Worm (Caenorhabditis elegans) whole organism, L2 larva: Measurements from ENCODE around the gene viro-2.

ENCODE experiments used
- C34F6.9 ChIP-seq: fragments of 150-350 bp; optimal IDR thresholded peaks from 2 replicates; lab custom pipeline; 2014; ENCODE audit warnings: missing biosample characterization, missing genetic modification characterization
- Y55F3AM.14 ChIP-seq: fragments of 200-800 bp; sonication (Bioruptor generic); optimal IDR thresholded peaks from 2 replicates; lab custom pipeline; 2018; ENCODE audit warnings: mild to moderate bottlenecking, missing genetic modification characterization, missing compliant biosample characterization
- ZK546.5 ChIP-seq: sonication (generic microtip); optimal IDR thresholded peaks from 2 replicates; lab custom pipeline; 2017; ENCODE audit warnings: missing biosample characterization, missing genetic modification characterization
- alr-1 ChIP-seq: fragments of 150-350 bp; optimal IDR thresholded peaks from 2 replicates; lab custom pipeline; 2014; ENCODE audit warnings: missing biosample characterization, missing genetic modification characterization
- ama-1 ChIP-seq: fragments of 150-350 bp; optimal IDR thresholded peaks from 2 replicates; lab custom pipeline; 2018; ENCODE audit warnings: inconsistent platforms
- blmp-1 ChIP-seq: sonication (generic microtip); optimal IDR thresholded peaks from 2 replicates; lab custom pipeline; 2017; ENCODE audit warnings: missing genetic modification characterization, mild to moderate bottlenecking, missing compliant biosample characterization, antibody characterized with exemption, moderate library complexity; ENCODE audit not compliant: insufficient read depth
- crh-2 ChIP-seq: sonication (generic microtip); optimal IDR thresholded peaks from 2 replicates; lab custom pipeline; 2017; ENCODE audit warnings: missing biosample characterization, missing genetic modification characterization
- dmd-4 ChIP-seq: sonication (generic microtip); optimal IDR thresholded peaks from 2 replicates; lab custom pipeline; 2017; ENCODE audit warnings: missing biosample characterization, missing genetic modification characterization
- elt-1 ChIP-seq: fragments of 150-350 bp; optimal IDR thresholded peaks from 2 replicates; lab custom pipeline; 2014; ENCODE audit warnings: missing biosample characterization, missing genetic modification characterization
- fos-1 ChIP-seq: fragments of 150-350 bp; optimal IDR thresholded peaks from 2 replicates; lab custom pipeline; 2014; ENCODE audit warnings: missing biosample characterization, missing genetic modification characterization
- gmeb-1 ChIP-seq: fragments of 150-350 bp; optimal IDR thresholded peaks from 2 replicates; lab custom pipeline; 2014; ENCODE audit warnings: missing biosample characterization, missing genetic modification characterization
- lin-13 ChIP-seq: fragments of 150-350 bp; optimal IDR thresholded peaks from 2 replicates; lab custom pipeline; 2014; ENCODE audit warnings: missing biosample characterization, missing genetic modification reagents, missing genetic modification characterization
- lin-39 ChIP-seq: fragments of 150-350 bp; optimal IDR thresholded peaks from 2 replicates; lab custom pipeline; 2014; ENCODE audit warnings: missing biosample characterization, missing genetic modification reagents, missing genetic modification characterization
- lsy-2 ChIP-seq, 2 experiments: fragments of 150-350 bp in 1 of 2; sonication (generic microtip) in 1 of 2; optimal IDR thresholded peaks; 2 replicates each; lab custom pipeline; 2014 to 2017; ENCODE audit warnings: missing biosample characterization in 2 of 2, missing genetic modification characterization in 2 of 2
- mab-5 ChIP-seq: fragments of 150-350 bp; optimal IDR thresholded peaks from 2 replicates; lab custom pipeline; 2014; ENCODE audit warnings: missing biosample characterization, missing genetic modification characterization
- mbf-1 ChIP-seq: sonication (generic microtip); optimal IDR thresholded peaks from 2 replicates; lab custom pipeline; 2017; ENCODE audit warnings: missing biosample characterization, missing genetic modification characterization
- nhr-12 ChIP-seq: fragments of 150-350 bp; optimal IDR thresholded peaks from 2 replicates; lab custom pipeline; 2014; ENCODE audit warnings: missing biosample characterization, missing genetic modification characterization
- nhr-129 ChIP-seq: fragments of 150-350 bp; optimal IDR thresholded peaks from 2 replicates; lab custom pipeline; 2014; ENCODE audit warnings: missing biosample characterization, missing genetic modification characterization
- nhr-21 ChIP-seq: fragments of 150-350 bp; optimal IDR thresholded peaks from 2 replicates; lab custom pipeline; 2014; ENCODE audit warnings: missing biosample characterization, missing genetic modification characterization
- nhr-237 ChIP-seq: fragments of 150-350 bp; optimal IDR thresholded peaks from 2 replicates; lab custom pipeline; 2014; ENCODE audit warnings: missing biosample characterization, missing genetic modification characterization
- nhr-25 ChIP-seq: fragments of 150-350 bp; sonication (generic microtip); optimal IDR thresholded peaks from 3 replicates; lab custom pipeline; 2014; ENCODE audit warnings: missing biosample characterization, missing genetic modification characterization
- nhr-77 ChIP-seq: fragments of 150-350 bp; optimal IDR thresholded peaks from 2 replicates; lab custom pipeline; 2014; ENCODE audit warnings: missing biosample characterization, missing genetic modification characterization
- peb-1 ChIP-seq: fragments of 150-350 bp; optimal IDR thresholded peaks from 2 replicates; lab custom pipeline; 2014; ENCODE audit warnings: missing biosample characterization, missing genetic modification characterization
- skn-1 ChIP-seq: sonication (generic microtip); optimal IDR thresholded peaks from 2 replicates; lab custom pipeline; 2017; ENCODE audit warnings: missing biosample characterization, missing genetic modification characterization
- sma-3 ChIP-seq: sonication (generic microtip); optimal IDR thresholded peaks from 2 replicates; lab custom pipeline; 2016; ENCODE audit warnings: missing genetic modification reagents, missing genetic modification characterization, missing compliant biosample characterization
- sma-9 ChIP-seq, 2 experiments: fragments of 150-350 bp in 1 of 2; sonication (generic microtip) in 1 of 2; optimal IDR thresholded peaks; 2 replicates each; lab custom pipeline; 2014 to 2016; ENCODE audit warnings: missing genetic modification characterization in 2 of 2, mild to moderate bottlenecking in 1 of 2, missing biosample characterization in 1 of 2, missing compliant biosample characterization in 1 of 2, missing genetic modification reagents in 1 of 2, moderate library complexity in 1 of 2
- snpc-4 ChIP-seq: fragments of 150-350 bp; optimal IDR thresholded peaks from 2 replicates; lab custom pipeline; 2014; ENCODE audit warnings: missing biosample characterization, missing genetic modification characterization
- unc-39 ChIP-seq: fragments of 150-350 bp; optimal IDR thresholded peaks from 2 replicates; lab custom pipeline; 2014; ENCODE audit warnings: missing biosample characterization, missing genetic modification characterization
- zag-1 ChIP-seq: fragments of 150-350 bp; optimal IDR thresholded peaks from 2 replicates; lab custom pipeline; 2014; ENCODE audit warnings: missing biosample characterization, missing genetic modification characterization
- ztf-1 ChIP-seq: fragments of 200-800 bp; sonication (Bioruptor generic); conservative IDR thresholded peaks from 2 replicates; pipeline ENCODE4 v1.3.6; 2022; ENCODE audit warnings: missing genetic modification characterization, missing compliant biosample characterization
- ztf-11 ChIP-seq: sonication (generic microtip); optimal IDR thresholded peaks from 2 replicates; lab custom pipeline; 2017; ENCODE audit warnings: missing biosample characterization, missing genetic modification characterization
- ztf-4 ChIP-seq: fragments of 150-350 bp; optimal IDR thresholded peaks from 2 replicates; lab custom pipeline; 2014; ENCODE audit warnings: missing biosample characterization, missing genetic modification characterization

The viro-2 gene

ce11 chrIII:7090545-7090944 is 38.2 kb upstream of the viro-2 start, which contains the start of gene ZK418.10:
ZK418.10 (minus strand) TSS chrIII:7090692.
- no peak for TF ChIP-seq snpc-4
- TF ChIP-seq sma-3 (GFP tag; lab: Kevin White, UChicago), result no peak
- no peak for TF ChIP-seq alr-1 (tag; lab: Kevin White, UChicago)
- TF ChIP-seq nhr-129, result no peak
- no peak for TF ChIP-seq ama-1 (lab: Kevin White, UChicago)
- no peak for TF ChIP-seq nhr-77 (tag; lab: Kevin White, UChicago)
- no peak for TF ChIP-seq ztf-1
- TF ChIP-seq blmp-1 (tag; lab: Kevin White, UChicago), result no peak
- TF ChIP-seq ZK546.5 (tag; lab: Kevin White, UChicago), result no peak
- TF ChIP-seq lsy-2 (tag; optimal IDR thresholded peaks at IDR 0.05; lab: Kevin White, UChicago), result peak in 1 of 2 experiments; percentile 16
- no peak for TF ChIP-seq zag-1
- TF ChIP-seq Y55F3AM.14 (GFP tag; lab: Kevin White, UChicago), result no peak
- no peak for TF ChIP-seq elt-1 (tag; lab: Kevin White, UChicago)
- TF ChIP-seq ztf-4 (tag; lab: Kevin White, UChicago), result no peak
- TF ChIP-seq nhr-12 (tag; lab: Kevin White, UChicago), result no peak
- no peak for TF ChIP-seq gmeb-1 (tag; lab: Kevin White, UChicago)
- TF ChIP-seq ztf-11 (tag; lab: Kevin White, UChicago), result no peak
- peak; percentile 5 for TF ChIP-seq sma-9 (GFP tag; optimal IDR thresholded peaks at IDR 0.05; lab: Kevin White, UChicago)
- TF ChIP-seq sma-9 (tag; optimal IDR thresholded peaks at IDR 0.05; lab: Kevin White, UChicago), result no peak
- peak; percentile 16 for TF ChIP-seq nhr-21 (tag; lab: Kevin White, UChicago)
- peak; percentile 33 for TF ChIP-seq C34F6.9
- TF ChIP-seq crh-2 (tag; lab: Kevin White, UChicago), result no peak

ce11 chrIII:7091042-7091441 is 37.7 kb upstream of the viro-2 start, which contains the start of gene ZK418.2:
ZK418.2 (plus strand) TSS chrIII:7091342.
- no peak for TF ChIP-seq alr-1 (tag; lab: Kevin White, UChicago)
- no peak for TF ChIP-seq nhr-21 (tag; lab: Kevin White, UChicago)
- no peak for TF ChIP-seq lin-13
- TF ChIP-seq nhr-237, result no peak
- no peak for TF ChIP-seq lsy-2 (tag; optimal IDR thresholded peaks at IDR 0.05; lab: Kevin White, UChicago)

- TF ChIP-seq fos-1 (tag; lab: Kevin White, UChicago) (no peak), sma-9 (GFP tag; optimal IDR thresholded peaks at IDR 0.05; lab: Kevin White, UChicago) (peak; percentile 20), sma-9 (tag; optimal IDR thresholded peaks at IDR 0.05; lab: Kevin White, UChicago) (no peak), lsy-2 (tag; optimal IDR thresholded peaks at IDR 0.05; lab: Kevin White, UChicago) (peak in 1 of 2 experiments; percentile 4)
These were observed 33.5 kb upstream of the viro-2 start, which contains the start of gene nhr-9 for ce11 chrIII:7095156-7095555. nhr-9 (plus strand) TSS chrIII:7095462.

ce11 chrIII:7096481-7096880 is 32.2 kb upstream of the viro-2 start:
- TF ChIP-seq lin-13, result no peak
- TF ChIP-seq ztf-4 (tag; lab: Kevin White, UChicago), result no peak
- no peak for TF ChIP-seq nhr-25 (tag; lab: Kevin White, UChicago)
- TF ChIP-seq dmd-4 (tag; lab: Kevin White, UChicago), result no peak
- no peak for TF ChIP-seq lin-39 (tag; lab: Kevin White, UChicago)
- no peak for TF ChIP-seq C34F6.9
- TF ChIP-seq mbf-1 (tag; lab: Kevin White, UChicago), result no peak
- no peak for TF ChIP-seq unc-39
- TF ChIP-seq nhr-77 (tag; lab: Kevin White, UChicago), result no peak
- TF ChIP-seq nhr-129, result no peak
- no peak for TF ChIP-seq elt-1 (tag; lab: Kevin White, UChicago)
- TF ChIP-seq peb-1 (tag; lab: Kevin White, UChicago), result no peak
- no peak for TF ChIP-seq zag-1
- no peak for TF ChIP-seq crh-2 (tag; lab: Kevin White, UChicago)
- TF ChIP-seq ztf-1, result no peak
- TF ChIP-seq ZK546.5 (tag; lab: Kevin White, UChicago), result no peak
- TF ChIP-seq skn-1 (tag; lab: Kevin White, UChicago), result no peak
- no peak for TF ChIP-seq mab-5 (tag; lab: Kevin White, UChicago)
- TF ChIP-seq gmeb-1 (tag; lab: Kevin White, UChicago), result no peak

ce11 chrIII:7100001-7100400 is 28.7 kb upstream of the viro-2 start, which contains the start of gene ZK418.11:
ZK418.11 (plus strand) TSS chrIII:7100289.
- no peak for TF ChIP-seq unc-39
